Worm (Caenorhabditis elegans): ENCODE results near the gene R02C2.1.

R02C2.1 gene

ce11 chrV:248636-249035 is 10.6 kb upstream of the R02C2.1 start:
- TF ChIP-seq blmp-1 (tag; optimal IDR thresholded peaks at IDR 0.05) (no peak), unc-39 (tag; optimal IDR thresholded peaks at IDR 0.05) (no peak), nhr-12 (tag; optimal IDR thresholded peaks at IDR 0.05) (no peak), hlh-1 (tag; optimal IDR thresholded peaks at IDR 0.05) (no peak), M03D4.4 (tag; optimal IDR thresholded peaks at IDR 0.05) (no peak), mls-2 (tag; optimal IDR thresholded peaks at IDR 0.05) (no peak), ham-2 (GFP tag; optimal IDR thresholded peaks at IDR 0.05) (no peak), mab-5 (tag; optimal IDR thresholded peaks at IDR 0.05) (no peak), ceh-43 (GFP tag; optimal IDR thresholded peaks at IDR 0.05) (no peak), sptf-1 (tag; optimal IDR thresholded peaks at IDR 0.05) (no peak), ceh-83 (GFP tag; optimal IDR thresholded peaks at IDR 0.05) (no peak), elt-3 (tag; optimal IDR thresholded peaks at IDR 0.05) (no peak), flh-1 (GFP tag; optimal IDR thresholded peaks at IDR 0.05) (no peak), elt-1 (tag; optimal IDR thresholded peaks at IDR 0.05; ENCODE audit: borderline replicate concordance, insufficient read depth) (no peak), sem-2 (GFP tag; optimal IDR thresholded peaks at IDR 0.05) (no peak), ztf-11 (tag; optimal IDR thresholded peaks at IDR 0.05) (no peak), ceh-39 (tag; optimal IDR thresholded peaks at IDR 0.05) (no peak)

- TF ChIP-seq unc-62 (GFP tag; optimal IDR thresholded peaks at IDR 0.05) (no peak), tbx-8 (GFP tag; optimal IDR thresholded peaks at IDR 0.05) (no peak), drap-1 (GFP tag; optimal IDR thresholded peaks at IDR 0.05) (no peak), flh-1 (GFP tag; optimal IDR thresholded peaks at IDR 0.05) (no peak), mep-1 (tag; optimal IDR thresholded peaks at IDR 0.05) (no peak), lin-32 (GFP tag; optimal IDR thresholded peaks at IDR 0.05) (no peak), nhr-28 (tag; optimal IDR thresholded peaks at IDR 0.05) (no peak), cnd-1 (tag; optimal IDR thresholded peaks at IDR 0.05) (no peak), elt-1 (tag; optimal IDR thresholded peaks at IDR 0.05; ENCODE audit: borderline replicate concordance, insufficient read depth) (no peak), pha-4 (tag; optimal IDR thresholded peaks at IDR 0.05) (no peak), ham-2 (GFP tag; optimal IDR thresholded peaks at IDR 0.05) (no peak), ceh-43 (GFP tag; optimal IDR thresholded peaks at IDR 0.05) (no peak), ces-1 (GFP tag; optimal IDR thresholded peaks at IDR 0.05) (no peak), unc-120 (tag; optimal IDR thresholded peaks at IDR 0.05; ENCODE audit: poor library complexity, severe bottlenecking) (no peak), ceh-83 (GFP tag; optimal IDR thresholded peaks at IDR 0.05) (no peak), sem-2 (GFP tag; optimal IDR thresholded peaks at IDR 0.05) (no peak)
Observed at ce11 chrV:247576-247975, 9.6 kb upstream of the R02C2.1 start.

- TF ChIP-seq ceh-39 (tag; optimal IDR thresholded peaks at IDR 0.05) (peak; percentile 8), zip-8 (tag; optimal IDR thresholded peaks at IDR 0.05) (no peak)
Observed at ce11 chrV:246097-246496, 8.1 kb upstream of the R02C2.1 start, which contains the start of gene kin-34. Gene kin-34, minus strand, starts transcription at chrV:246197.

ce11 chrV:242518-242917 is 4.5 kb upstream of the R02C2.1 start, which contains the start of gene R02C2.7:
Gene R02C2.7, minus strand, starts transcription at chrV:242618.
- TF ChIP-seq ces-1 (GFP tag; optimal IDR thresholded peaks at IDR 0.05) = no peak
- TF ChIP-seq zip-8 (tag; optimal IDR thresholded peaks at IDR 0.05) = no peak
- TF ChIP-seq ceh-83 (GFP tag; optimal IDR thresholded peaks at IDR 0.05) = no peak
- TF ChIP-seq hlh-1 (tag; optimal IDR thresholded peaks at IDR 0.05) = no peak
- no peak for TF ChIP-seq ceh-43 (GFP tag; optimal IDR thresholded peaks at IDR 0.05)
- no peak for TF ChIP-seq elt-1 (tag; optimal IDR thresholded peaks at IDR 0.05; ENCODE audit: borderline replicate concordance, insufficient read depth)
- no peak for TF ChIP-seq mls-2 (tag; optimal IDR thresholded peaks at IDR 0.05)
- TF ChIP-seq sem-2 (GFP tag; optimal IDR thresholded peaks at IDR 0.05) = no peak
- no peak for TF ChIP-seq M03D4.4 (tag; optimal IDR thresholded peaks at IDR 0.05)
- TF ChIP-seq elt-3 (tag; optimal IDR thresholded peaks at IDR 0.05) = no peak
- TF ChIP-seq lsy-2 (tag; optimal IDR thresholded peaks at IDR 0.05) = no peak
- TF ChIP-seq ceh-39 (tag; optimal IDR thresholded peaks at IDR 0.05) = no peak
- TF ChIP-seq mep-1 (tag; optimal IDR thresholded peaks at IDR 0.05) = no peak
- TF ChIP-seq flh-1 (GFP tag; optimal IDR thresholded peaks at IDR 0.05) = no peak
- no peak for TF ChIP-seq mab-5 (tag; optimal IDR thresholded peaks at IDR 0.05)
- TF ChIP-seq nhr-12 (tag; optimal IDR thresholded peaks at IDR 0.05) = no peak
- TF ChIP-seq nhr-76 (tag; optimal IDR thresholded peaks at IDR 0.05) = no peak

ce11 chrV:240287-240686 is 2.3 kb upstream of the R02C2.1 start, which contains the start of gene txt-2:
Gene txt-2, minus strand, starts transcription at chrV:240500.
- TF ChIP-seq nhr-28 (tag; optimal IDR thresholded peaks at IDR 0.05) (no peak), nhr-76 (tag; optimal IDR thresholded peaks at IDR 0.05) (no peak), lin-32 (GFP tag; optimal IDR thresholded peaks at IDR 0.05) (no peak), nhr-2 (tag; optimal IDR thresholded peaks at IDR 0.05) (peak; percentile 91)

Data from whole organism, mixed stage, embryonic.